Worm (Caenorhabditis elegans): ENCODE measurements around the gene nhr-282.

Gene nhr-282

ce11 chrV:15817746-15818145 lies 5.7 kb downstream of the nhr-282 start, which contains the start of gene abf-3:
Gene abf-3 (minus strand): TSS chrV:15817846.
- TF ChIP-seq unc-55 (GFP tag; optimal IDR thresholded peaks at IDR 0.05) (no peak), eyg-1 (tag; optimal IDR thresholded peaks at IDR 0.05) (no peak), tbx-2 (tag; optimal IDR thresholded peaks at IDR 0.05) (no peak), dmd-4 (tag; optimal IDR thresholded peaks at IDR 0.05; ENCODE audit: borderline replicate concordance) (no peak), K09A11.1 (tag; optimal IDR thresholded peaks at IDR 0.05; ENCODE audit: insufficient read depth) (no peak), ahr-1 (tag; optimal IDR thresholded peaks at IDR 0.05) (no peak), unc-86 (tag; optimal IDR thresholded peaks at IDR 0.05) (no peak), F13H6.1 (tag; optimal IDR thresholded peaks at IDR 0.05) (no peak), pha-4 (tag; optimal IDR thresholded peaks at IDR 0.05) (no peak), gmeb-2 (tag; optimal IDR thresholded peaks at IDR 0.05) (no peak), fax-1 (tag; optimal IDR thresholded peaks at IDR 0.05) (no peak), pat-9 (tag; optimal IDR thresholded peaks at IDR 0.05) (no peak), syd-9 (tag; optimal IDR thresholded peaks at IDR 0.05) (no peak), zip-5 (tag; optimal IDR thresholded peaks at IDR 0.05) (no peak), nfya-1 (tag; optimal IDR thresholded peaks at IDR 0.05) (no peak)

DNA sequence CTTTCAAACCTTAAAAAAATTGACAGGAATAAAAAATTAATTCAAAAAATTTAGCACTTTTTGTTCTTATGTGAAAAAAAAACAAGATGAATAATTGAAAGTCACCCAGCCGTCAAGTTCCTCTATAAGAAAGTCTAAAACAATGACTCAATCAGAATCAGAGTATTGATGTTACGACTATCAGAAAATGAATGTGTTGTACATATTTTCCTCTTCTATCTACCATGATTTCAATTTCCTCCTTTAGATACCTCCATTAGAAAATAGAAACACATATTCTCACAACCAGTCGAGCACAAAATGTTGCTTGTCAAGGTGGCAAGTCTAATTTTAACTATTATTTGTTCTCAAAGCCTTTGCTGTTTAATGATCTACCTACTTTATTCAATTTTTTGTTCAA lies 7.9 kb downstream of the nhr-282 start, which contains the start of gene srbc-48:
srbc-48 (plus strand) TSS at position 301 of the 400 bp plus-strand sequence.
- TF ChIP-seq dve-1 (tag; optimal IDR thresholded peaks at IDR 0.05) = no peak

- no peak for TF ChIP-seq fax-1 (tag; optimal IDR thresholded peaks at IDR 0.05)
- TF ChIP-seq hlh-15 (tag; optimal IDR thresholded peaks at IDR 0.05) = no peak
- no peak for TF ChIP-seq hlh-13 (GFP tag; optimal IDR thresholded peaks at IDR 0.05)
- no peak for TF ChIP-seq hlh-30 (tag; optimal IDR thresholded peaks at IDR 0.05; ENCODE audit: insufficient read depth)
- no peak for TF ChIP-seq Y22D7AL.16 (tag; optimal IDR thresholded peaks at IDR 0.05)
- TF ChIP-seq gmeb-2 (tag; optimal IDR thresholded peaks at IDR 0.05) = no peak
- no peak for TF ChIP-seq nhr-232 (tag; optimal IDR thresholded peaks at IDR 0.05)
- no peak for TF ChIP-seq nhr-11 (tag; optimal IDR thresholded peaks at IDR 0.05)
- TF ChIP-seq tbx-7 (tag; optimal IDR thresholded peaks at IDR 0.05) = no peak
- no peak for TF ChIP-seq ttx-3 (tag; optimal IDR thresholded peaks at IDR 0.05)
Observed at ce11 chrV:15821398-15821797, 9.3 kb downstream of the nhr-282 start, which contains the start of gene srbc-49. Gene srbc-49 (plus strand): TSS chrV:15821698.

ce11 chrV:15824866-15825265 lies 12.8 kb downstream of the nhr-282 start, which contains the start of gene srbc-50:
Gene srbc-50 (minus strand): TSS chrV:15824966.
- TF ChIP-seq T23F11.4 (GFP tag; optimal IDR thresholded peaks at IDR 0.05) = no peak
- no peak for TF ChIP-seq ztf-16 (tag; optimal IDR thresholded peaks at IDR 0.05)
- TF ChIP-seq ets-4 (tag; optimal IDR thresholded peaks at IDR 0.05) = no peak
- no peak for TF ChIP-seq elt-2 (tag; optimal IDR thresholded peaks at IDR 0.05)
- TF ChIP-seq ceh-19 (GFP tag; optimal IDR thresholded peaks at IDR 0.05) = no peak
- TF ChIP-seq nfya-1 (tag; optimal IDR thresholded peaks at IDR 0.05) = no peak
- TF ChIP-seq pha-2 (tag; optimal IDR thresholded peaks at IDR 0.05) = no peak
- no peak for TF ChIP-seq unc-55 (GFP tag; optimal IDR thresholded peaks at IDR 0.05)
- no peak for TF ChIP-seq F13H6.1 (tag; optimal IDR thresholded peaks at IDR 0.05)
- TF ChIP-seq npax-4 (tag; optimal IDR thresholded peaks at IDR 0.05) = no peak

DNA sequence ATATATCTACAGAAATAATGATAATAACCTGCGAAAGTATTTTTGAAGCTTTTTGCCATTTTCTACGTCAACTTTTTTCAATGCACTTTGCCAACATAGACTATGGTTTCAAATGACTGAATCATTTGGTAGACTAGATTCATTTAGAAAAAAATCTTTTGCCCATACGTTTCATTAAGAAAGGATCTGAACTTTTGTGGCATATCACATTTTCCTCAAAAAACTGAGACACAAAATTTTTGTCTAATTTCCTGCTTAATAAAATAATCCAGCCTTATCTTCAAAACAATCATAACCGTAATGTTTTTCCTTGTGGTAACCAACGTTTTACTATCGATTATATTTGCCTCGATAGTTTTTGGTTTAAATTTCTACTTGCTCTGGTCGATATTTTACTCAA lies 14.0 kb downstream of the nhr-282 start, which contains the start of gene srbc-51:
srbc-51 (plus strand) TSS at position 301 of the 400 bp plus-strand sequence.
- TF ChIP-seq sox-4 (tag; optimal IDR thresholded peaks at IDR 0.05) = no peak
- TF ChIP-seq tbx-2 (tag; optimal IDR thresholded peaks at IDR 0.05) = no peak
- no peak for TF ChIP-seq ref-2 (tag; optimal IDR thresholded peaks at IDR 0.05)
- TF ChIP-seq lin-11 (tag; optimal IDR thresholded peaks at IDR 0.05) = no peak
- TF ChIP-seq ceh-45 (GFP tag; IDR thresholded peaks at IDR 0.05) = no peak
- TF ChIP-seq gmeb-2 (tag; optimal IDR thresholded peaks at IDR 0.05) = no peak
- no peak for TF ChIP-seq F13H6.1 (tag; optimal IDR thresholded peaks at IDR 0.05)
- TF ChIP-seq che-1 (tag; optimal IDR thresholded peaks at IDR 0.05) = no peak
- TF ChIP-seq ceh-19 (GFP tag; optimal IDR thresholded peaks at IDR 0.05) = no peak
- TF ChIP-seq ceh-6 (GFP tag; optimal IDR thresholded peaks at IDR 0.05) = no peak
- TF ChIP-seq unc-55 (GFP tag; optimal IDR thresholded peaks at IDR 0.05) = no peak
